Worm (Caenorhabditis elegans) whole organism, L4/young adult: ENCODE results near the gene C17B7.3.

Experiments used
- W03F9.2 ChIP-seq: fragments of 150-350 bp; optimal IDR thresholded peaks from 2 replicates; lab custom pipeline; 2014; ENCODE audit warnings: missing biosample characterization, missing genetic modification characterization
- him-1 ChIP-seq: sonication (generic microtip); optimal IDR thresholded peaks from 2 replicates; lab custom pipeline; 2016; ENCODE audit warnings: missing genotype, missing genetic modification reagents, missing genetic modification characterization, missing compliant biosample characterization

DNA sequence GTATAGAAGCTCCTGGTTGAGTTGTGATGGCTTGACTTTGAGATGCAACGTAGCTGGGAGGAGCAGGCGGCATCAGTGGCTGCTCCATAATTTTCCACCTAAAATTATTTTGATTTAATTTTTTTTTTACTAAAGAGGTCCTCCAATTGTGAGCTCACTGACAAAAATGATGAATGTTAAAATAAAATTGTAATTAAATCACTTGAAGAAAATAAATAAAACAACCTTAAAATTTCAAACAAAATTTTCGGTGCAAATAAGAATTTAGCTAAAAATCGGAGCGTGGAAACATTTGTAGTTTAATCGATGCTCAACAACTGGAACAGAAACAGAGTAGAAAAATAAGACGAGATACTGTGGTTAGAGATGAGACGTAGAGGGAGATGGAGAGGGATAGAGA is 14.5 kb downstream of the C17B7.3 start, which contains the start of gene scrm-3:
- no peak for TF ChIP-seq him-1 (tag; lab: Kevin White, UChicago)
- no peak for TF ChIP-seq W03F9.2 (tag; lab: Kevin White, UChicago)
